Fruit fly (Drosophila melanogaster): ENCODE data around the gene CG44227.
A peak's percentile ranks its signal among the peaks of the same experiment; 100 is the strongest.

Gene CG44227

dm6 chr3R:8645580-8646220, 39.3 kb downstream of the CG44227 start, which contains the start of gene Cyp313b1:
Gene Cyp313b1 (minus strand): TSS chr3R:8645650.
- TF ChIP-seq h (GFP tag; optimal IDR thresholded peaks at IDR 0.05), result peak; percentile 24
- TF ChIP-seq brk (GFP tag; optimal IDR thresholded peaks at IDR 0.05), result no peak

- no peak for TF ChIP-seq br (GFP tag; optimal IDR thresholded peaks at IDR 0.05)
- TF ChIP-seq brk (GFP tag; optimal IDR thresholded peaks at IDR 0.05), result peak; percentile 23
- no peak for TF ChIP-seq foxo (GFP tag; optimal IDR thresholded peaks at IDR 0.05)
- TF ChIP-seq rgr (GFP tag; optimal IDR thresholded peaks at IDR 0.05), result no peak
Measured at dm6 chr3R:8642376-8642966, 42.5 kb downstream of the CG44227 start.

DNA sequence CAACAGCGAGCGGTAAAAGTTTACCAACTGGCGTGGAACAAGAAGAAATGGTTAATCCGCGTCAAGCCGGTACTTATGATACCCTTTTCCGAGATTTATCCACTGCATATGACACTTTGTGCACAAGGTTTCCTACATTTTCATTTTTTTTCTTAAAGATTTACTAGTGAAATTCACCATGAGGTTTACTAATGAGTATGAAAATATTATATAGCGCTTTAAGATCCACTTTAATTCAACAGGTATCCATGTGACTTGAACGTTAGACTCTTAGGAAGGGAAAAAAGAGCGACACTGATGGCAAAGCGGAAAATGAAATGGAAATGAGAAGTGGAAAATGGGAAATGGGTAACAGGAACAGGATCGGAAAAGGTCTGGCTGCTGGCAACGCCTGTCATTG, 46.3 kb downstream of the CG44227 start:
- TF ChIP-seq h (GFP tag; optimal IDR thresholded peaks at IDR 0.05) (no peak), Mio (GFP tag; optimal IDR thresholded peaks at IDR 0.05) (no peak), sage (GFP tag; optimal IDR thresholded peaks at IDR 0.05) (no peak), lola (GFP tag; optimal IDR thresholded peaks at IDR 0.05) (no peak), brk (GFP tag; optimal IDR thresholded peaks at IDR 0.05) (no peak), foxo (GFP tag; optimal IDR thresholded peaks at IDR 0.05) (no peak), Jra (GFP tag; optimal IDR thresholded peaks at IDR 0.05) (no peak), GATAd (GFP tag; optimal IDR thresholded peaks at IDR 0.05) (no peak), Dif (GFP tag; optimal IDR thresholded peaks at IDR 0.05; ENCODE audit: partially characterized antibody) (no peak), CrebA (GFP tag; optimal IDR thresholded peaks at IDR 0.05; ENCODE audit: borderline replicate concordance) (no peak), dl (GFP tag; optimal IDR thresholded peaks at IDR 0.05; ENCODE audit: insufficient read depth in 1 of 2, partially characterized antibody in 2 of 2) (no peak), N (GFP tag; optimal IDR thresholded peaks at IDR 0.05) (no peak), usp (GFP tag; optimal IDR thresholded peaks at IDR 0.05) (no peak)

DNA sequence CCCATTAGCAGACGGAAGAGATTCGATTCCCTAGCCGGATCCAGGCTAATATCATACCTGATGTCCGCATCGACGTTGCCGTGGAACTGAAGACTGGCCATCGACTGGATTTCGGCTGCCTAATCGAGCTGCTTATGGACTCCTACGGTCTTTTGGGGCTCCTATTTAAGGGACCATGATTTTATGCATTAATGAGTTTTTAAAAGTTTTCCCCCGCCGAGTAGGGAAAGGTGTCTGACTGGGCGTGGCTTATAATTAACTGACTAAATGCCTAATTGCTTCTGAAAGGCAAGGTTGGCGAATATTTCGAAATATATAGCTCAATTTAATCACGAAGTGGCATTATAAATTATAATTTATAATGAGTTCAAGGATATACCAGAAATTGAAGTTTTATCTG, 49.2 kb downstream of the CG44227 start, which contains the start of gene Or85e:
Or85e (minus strand) TSS at position 101 of the 400 bp plus-strand sequence.
- no peak for TF ChIP-seq OdsH (GFP tag; optimal IDR thresholded peaks at IDR 0.05)
- TF ChIP-seq foxo (GFP tag; optimal IDR thresholded peaks at IDR 0.05), result no peak
- TF ChIP-seq tai (GFP tag; optimal IDR thresholded peaks at IDR 0.05), result no peak
- TF ChIP-seq jim (GFP tag; optimal IDR thresholded peaks at IDR 0.05), result no peak
- no peak for TF ChIP-seq Dfd (GFP tag; optimal IDR thresholded peaks at IDR 0.05)
- no peak for TF ChIP-seq GATAd (GFP tag; optimal IDR thresholded peaks at IDR 0.05)
